Fruit fly (Drosophila melanogaster) whole organism, adult: ENCODE results near the gene kni.

Experiments
- CG11617 ChIP-seq: fragments of 200-800 bp; sonication (Bioruptor generic); optimal IDR thresholded peaks from 2 replicates; lab custom pipeline; 2017; ENCODE audit warnings: mild to moderate bottlenecking, missing biosample characterization, missing genetic modification reagents, missing genetic modification characterization
- CG12768 ChIP-seq: fragments of 200-800 bp; sonication (Bioruptor generic); optimal IDR thresholded peaks from 2 replicates; lab custom pipeline; 2017; ENCODE audit warnings: missing biosample characterization, missing genetic modification characterization, mild to moderate bottlenecking, moderate library complexity, missing genetic modification reagents
- CG14711 ChIP-seq: fragments of 200-800 bp; sonication (Bioruptor generic); optimal IDR thresholded peaks from 2 replicates; lab custom pipeline; 2018; ENCODE audit warnings: missing biosample characterization, mild to moderate bottlenecking, missing genetic modification characterization, moderate library complexity
- CG1620 ChIP-seq: fragments of 200-800 bp; sonication (Bioruptor generic); optimal IDR thresholded peaks from 2 replicates; lab custom pipeline; 2016; ENCODE audit warnings: missing biosample characterization, missing genetic modification characterization
- CG33017 ChIP-seq: fragments of 200-800 bp; sonication (Bioruptor generic); optimal IDR thresholded peaks from 2 replicates; lab custom pipeline; 2018; ENCODE audit warnings: missing biosample characterization, mild to moderate bottlenecking, missing genetic modification characterization, moderate library complexity
- CG5204 ChIP-seq: fragments of 200-800 bp; sonication (Bioruptor generic); optimal IDR thresholded peaks from 2 replicates; lab custom pipeline; 2016; ENCODE audit warnings: missing biosample characterization, missing genetic modification characterization
- CG7045 ChIP-seq: fragments of 200-800 bp; sonication (Bioruptor generic); optimal IDR thresholded peaks from 2 replicates; lab custom pipeline; 2017; ENCODE audit warnings: missing biosample characterization, mild to moderate bottlenecking, missing genetic modification characterization
- CG7101 ChIP-seq: fragments of 200-800 bp; sonication (Bioruptor generic); optimal IDR thresholded peaks from 2 replicates; lab custom pipeline; 2018; ENCODE audit warnings: missing biosample characterization, mild to moderate bottlenecking, missing genetic modification characterization, moderate library complexity
- Clk ChIP-seq: fragments of 200-800 bp; sonication (Bioruptor generic); optimal IDR thresholded peaks from 2 replicates; lab custom pipeline; 2017; ENCODE audit warnings: missing biosample characterization, missing genetic modification characterization
- Crg-1 ChIP-seq: fragments of 200-800 bp; sonication (Bioruptor generic); optimal IDR thresholded peaks from 2 replicates; lab custom pipeline; 2016; ENCODE audit warnings: missing biosample characterization, missing genetic modification characterization
- Hr96 ChIP-seq: fragments of 200-800 bp; sonication (Bioruptor generic); optimal IDR thresholded peaks from 2 replicates; lab custom pipeline; 2016; ENCODE audit warnings: missing biosample characterization, missing genetic modification characterization
- Mnt ChIP-seq: fragments of 200-800 bp; sonication (Bioruptor generic); optimal IDR thresholded peaks from 2 replicates; lab custom pipeline; 2016; ENCODE audit warnings: missing biosample characterization, mild to moderate bottlenecking, missing genetic modification characterization
- bab1 ChIP-seq: fragments of 200-800 bp; sonication (Bioruptor generic); optimal IDR thresholded peaks from 3 replicates; lab custom pipeline; 2019; ENCODE audit warnings: missing biosample characterization, mild to moderate bottlenecking, missing genetic modification characterization, moderate library complexity
- cic ChIP-seq: fragments of 200-800 bp; sonication (Bioruptor generic); optimal IDR thresholded peaks from 2 replicates; lab custom pipeline; 2017; ENCODE audit warnings: missing biosample characterization, mild to moderate bottlenecking, missing genetic modification characterization, moderate library complexity
- cnc ChIP-seq, 2 experiments: fragments of >200 bp; optimal IDR thresholded peaks; 2 replicates each; lab custom pipeline; 2017
- kay ChIP-seq: fragments of 200-800 bp; sonication (Bioruptor generic); peaks from one replicate; lab custom pipeline; 2016; ENCODE audit warnings: missing biosample characterization, missing genetic modification characterization, borderline replicate concordance
- ovo ChIP-seq: fragments of 200-800 bp; sonication (Bioruptor generic); optimal IDR thresholded peaks from 2 replicates; lab custom pipeline; 2016; ENCODE audit warnings: missing biosample characterization, missing genetic modification characterization
- pad ChIP-seq: fragments of 200-800 bp; sonication (Bioruptor generic); optimal IDR thresholded peaks from 3 replicates; lab custom pipeline; 2017; ENCODE audit warnings: missing biosample characterization, missing genetic modification characterization, mild to moderate bottlenecking, moderate library complexity, missing genetic modification reagents
- tj ChIP-seq: fragments of 200-800 bp; sonication (Bioruptor generic); optimal IDR thresholded peaks from 3 replicates; lab custom pipeline; 2017; ENCODE audit warnings: missing biosample characterization, mild to moderate bottlenecking, missing genetic modification characterization, moderate library complexity
- toe ChIP-seq: fragments of 200-800 bp; sonication (Bioruptor generic); optimal IDR thresholded peaks from 2 replicates; lab custom pipeline; 2016; ENCODE audit warnings: missing biosample characterization, missing genetic modification characterization

Gene kni

DNA sequence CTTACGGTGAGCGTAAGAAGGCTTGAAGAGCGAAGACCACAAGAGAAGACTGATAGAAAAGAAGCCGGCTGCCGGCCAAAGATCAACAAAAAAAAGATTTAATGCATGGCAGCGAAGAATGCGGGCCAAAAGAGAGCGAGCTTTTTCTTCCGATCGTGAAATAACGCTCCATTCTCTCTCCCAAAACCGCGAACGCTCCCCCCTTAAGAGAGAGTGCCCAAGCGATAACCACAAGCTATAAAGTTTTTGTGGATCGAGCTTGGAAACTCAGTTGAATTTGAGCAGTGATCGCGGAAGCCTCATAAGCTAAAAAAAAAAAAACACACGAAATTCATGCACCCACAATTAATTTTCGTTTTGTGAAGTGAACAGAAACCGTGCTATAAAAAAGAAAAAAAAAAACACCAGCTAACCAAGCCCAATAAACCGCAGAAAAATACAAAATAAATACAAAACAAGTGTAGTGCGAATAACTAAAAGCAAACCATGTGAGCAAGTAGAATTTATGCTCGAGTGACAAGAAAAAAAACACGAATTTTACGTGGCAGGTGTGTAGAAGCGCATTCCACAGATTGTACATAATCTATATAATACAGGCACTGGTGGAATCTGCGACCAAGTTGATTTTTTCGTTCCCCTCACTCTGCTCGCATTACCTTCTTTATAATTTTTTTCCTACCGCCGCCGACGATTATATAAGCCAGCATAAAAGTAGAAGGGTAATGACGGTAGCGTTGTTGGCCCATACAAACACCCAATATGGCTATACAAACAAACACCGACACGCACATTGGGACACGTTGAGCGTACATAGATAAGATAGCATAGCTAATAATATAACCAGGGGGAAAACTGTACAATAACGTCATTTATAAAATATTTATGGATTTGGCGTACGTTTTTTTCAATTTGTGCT lies 35.4 kb upstream of the kni start, which contains the start of gene CG13252:
TSS of gene CG13252 (plus strand) at position 269 of the 916 bp plus-strand sequence.
- TF ChIP-seq CG12768, result peak; percentile 48
- TF ChIP-seq toe, result peak; percentile 27
- TF ChIP-seq CG11617 (GFP tag; lab: Kevin White, UChicago), result no peak
- no peak for TF ChIP-seq CG14711 (tag; lab: Kevin White, UChicago)
- peak; percentile 1 for TF ChIP-seq bab1
- TF ChIP-seq tj (GFP tag; lab: Kevin White, UChicago), result peak; percentile 32
- peak; percentile 48 for TF ChIP-seq kay (GFP tag; lab: Kevin White, UChicago)
- peak; percentile 4 for TF ChIP-seq CG33017 (tag; lab: Kevin White, UChicago)
- peak; percentile 27 for TF ChIP-seq Mnt (GFP tag; lab: Kevin White, UChicago)

DNA sequence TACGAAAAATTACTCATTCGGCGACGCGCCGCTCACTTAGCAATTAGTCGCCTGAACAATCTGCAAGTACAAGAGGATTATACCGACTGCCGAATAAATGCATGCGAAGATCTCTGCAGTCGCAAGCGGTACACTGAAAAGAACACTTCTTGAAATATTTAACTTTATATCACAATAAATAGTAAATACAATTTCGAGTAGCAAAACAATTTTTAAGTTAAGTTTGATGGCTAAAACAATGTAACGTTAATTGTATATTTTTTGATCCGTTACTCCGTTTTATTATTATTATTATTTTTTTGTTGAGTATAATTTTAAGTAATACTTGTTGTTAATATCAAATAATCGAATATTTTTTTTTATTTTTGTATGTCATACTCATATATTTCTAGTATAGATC lies 34.2 kb upstream of the kni start:
- TF ChIP-seq CG33017 (tag; lab: Kevin White, UChicago) (no peak), cic (GFP tag; lab: Kevin White, UChicago) (no peak), kay (GFP tag; lab: Kevin White, UChicago) (no peak), cnc (optimal IDR thresholded peaks at IDR 0.05; lab: Kevin White, UChicago) (no peak), Clk (GFP tag; lab: Kevin White, UChicago) (no peak), CG7101 (no peak), pad (GFP tag; lab: Kevin White, UChicago) (no peak), CG12768 (no peak), Crg-1 (GFP tag; lab: Kevin White, UChicago) (no peak), ovo (GFP tag; lab: Kevin White, UChicago) (no peak), CG14711 (tag; lab: Kevin White, UChicago) (no peak), CG1620 (GFP tag; lab: Kevin White, UChicago) (no peak), tj (GFP tag; lab: Kevin White, UChicago) (no peak), Mnt (GFP tag; lab: Kevin White, UChicago) (no peak)

DNA sequence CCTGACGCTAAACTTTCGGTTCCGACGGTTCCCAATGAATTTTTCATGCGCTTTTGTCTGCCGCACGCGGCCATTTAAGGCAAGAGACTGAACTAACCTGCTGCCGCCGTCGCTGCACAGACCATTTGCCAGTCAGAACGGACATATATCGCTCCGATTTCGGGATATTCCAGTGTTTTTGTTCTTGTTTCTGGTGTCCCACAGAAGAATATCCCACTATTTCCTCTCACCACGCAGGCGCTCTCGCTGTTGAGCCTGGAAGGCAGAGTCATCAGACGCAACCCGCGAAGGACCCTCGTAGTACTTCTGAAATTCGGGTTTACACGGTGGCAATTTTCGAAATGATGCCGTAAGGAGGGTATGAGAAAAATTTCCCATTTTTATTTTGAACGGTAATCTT lies 23.9 kb upstream of the kni start, which contains the start of gene cmpy:
TSS of gene cmpy (minus strand) at position 101 of the 400 bp plus-strand sequence.
- no peak for TF ChIP-seq cnc (optimal IDR thresholded peaks at IDR 0.05; lab: Kevin White, UChicago)

DNA sequence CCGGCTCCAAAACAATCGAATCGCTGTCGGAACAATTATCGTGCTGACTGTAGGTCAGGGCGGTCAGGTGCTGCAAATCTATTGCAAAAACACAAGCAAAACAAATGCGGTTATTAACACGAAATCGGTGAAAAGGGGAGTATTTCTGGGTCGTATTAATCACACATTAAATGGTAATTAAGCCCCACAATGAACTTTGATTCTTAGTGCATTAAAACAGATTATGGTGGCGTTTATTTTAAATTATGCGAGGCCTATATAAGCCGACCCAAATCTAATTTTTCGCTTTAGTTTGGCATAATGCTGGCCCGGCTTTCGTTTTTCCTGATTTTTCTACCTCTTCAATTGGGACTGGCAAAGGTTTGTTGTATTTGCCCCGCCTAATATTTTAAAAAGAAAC lies 18.6 kb upstream of the kni start, which contains the start of gene CG34260:
TSS of gene CG34260 (plus strand) at position 301 of the 400 bp plus-strand sequence.
- TF ChIP-seq CG5204 (no peak), CG12768 (no peak), toe (no peak), CG33017 (tag; lab: Kevin White, UChicago) (no peak), Clk (GFP tag; lab: Kevin White, UChicago) (no peak)

DNA sequence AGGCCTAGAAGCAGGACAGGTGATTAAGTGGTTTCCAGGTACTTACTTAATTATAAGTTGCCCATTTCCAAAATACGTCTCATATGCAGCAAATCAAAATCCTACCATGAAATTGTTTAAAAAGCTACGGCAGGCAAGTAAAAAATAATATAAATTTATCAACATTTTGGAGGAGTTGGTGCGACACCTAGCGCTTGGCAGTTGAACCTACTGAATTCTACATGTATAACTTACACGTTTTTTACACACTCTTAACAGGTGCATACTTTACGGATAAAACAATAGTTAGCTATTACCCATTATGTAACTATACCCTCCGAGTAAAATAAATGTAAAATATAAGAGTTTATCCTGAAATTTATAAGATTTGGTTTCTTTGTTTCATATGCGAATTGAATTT lies 16.2 kb upstream of the kni start:
- peak; percentile 16 for TF ChIP-seq CG1620 (GFP tag; lab: Kevin White, UChicago)
- TF ChIP-seq ovo (GFP tag; lab: Kevin White, UChicago), result peak; percentile 6
- TF ChIP-seq CG5204, result peak; percentile 22
- no peak for TF ChIP-seq Hr96 (GFP tag; lab: Kevin White, UChicago)
- TF ChIP-seq cic (GFP tag; lab: Kevin White, UChicago), result no peak
- no peak for TF ChIP-seq Crg-1 (GFP tag; lab: Kevin White, UChicago)
- TF ChIP-seq CG11617 (GFP tag; lab: Kevin White, UChicago), result no peak
- TF ChIP-seq bab1, result peak; percentile 56

DNA sequence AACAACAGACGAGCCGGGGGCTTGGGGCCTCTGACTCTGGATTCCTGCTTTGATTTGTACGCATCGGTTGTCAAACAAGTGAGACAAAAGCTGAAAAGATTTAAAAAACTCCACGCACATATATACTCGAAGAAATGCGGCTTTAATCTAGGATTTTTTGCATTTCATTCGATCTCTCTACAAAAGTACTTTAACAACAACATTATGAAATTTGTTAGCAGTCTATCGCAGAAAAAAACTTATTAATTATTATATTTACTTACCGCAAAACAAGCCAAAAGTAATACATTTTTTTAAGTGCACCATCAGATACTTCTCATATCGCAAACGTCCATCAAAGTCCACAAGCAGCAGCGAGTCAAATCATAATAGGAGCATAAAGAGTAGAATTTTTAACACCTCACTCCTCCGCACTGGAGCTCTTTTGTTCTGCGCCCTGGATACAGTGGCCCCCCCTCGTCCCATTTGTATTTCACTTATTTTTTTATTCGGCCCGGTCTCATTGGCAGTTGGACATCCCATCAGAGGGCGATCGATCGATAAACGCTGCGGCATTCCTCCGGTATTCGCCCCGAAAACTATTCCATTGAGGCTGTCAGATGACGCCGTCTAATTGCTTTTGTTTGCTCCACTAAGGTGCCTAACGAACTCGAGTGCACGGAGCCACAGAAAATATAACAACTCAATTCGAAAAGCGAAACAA lies 15.4 kb upstream of the kni start:
- TF ChIP-seq ovo (GFP tag; lab: Kevin White, UChicago) (no peak), CG1620 (GFP tag; lab: Kevin White, UChicago) (no peak), CG7101 (no peak), CG33017 (tag; lab: Kevin White, UChicago) (no peak), cic (GFP tag; lab: Kevin White, UChicago) (no peak), cnc (optimal IDR thresholded peaks at IDR 0.05; lab: Kevin White, UChicago) (no peak), bab1 (no peak), toe (no peak), kay (GFP tag; lab: Kevin White, UChicago) (no peak), tj (GFP tag; lab: Kevin White, UChicago) (no peak), CG5204 (no peak), Hr96 (GFP tag; lab: Kevin White, UChicago) (no peak), CG11617 (GFP tag; lab: Kevin White, UChicago) (no peak), CG12768 (no peak)

DNA sequence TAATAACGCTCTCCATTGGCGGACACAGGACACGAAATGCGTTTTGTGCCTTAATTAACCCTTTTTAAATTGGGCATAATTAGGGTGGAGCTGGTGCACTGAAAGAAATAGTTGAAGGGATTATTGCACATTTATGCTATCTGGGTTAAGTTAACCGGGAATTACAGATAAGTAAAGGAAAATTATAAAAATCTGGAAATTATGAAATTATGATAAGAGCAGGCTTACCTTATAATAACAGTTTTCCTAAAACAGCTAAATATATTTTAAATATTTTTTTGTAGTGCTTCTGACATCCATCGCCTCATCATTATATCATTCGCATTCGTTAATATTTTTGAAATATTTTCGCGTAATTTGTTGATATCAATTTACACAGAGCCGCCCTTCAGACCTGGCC lies 12.0 kb upstream of the kni start:
- no peak for TF ChIP-seq Hr96 (GFP tag; lab: Kevin White, UChicago)
- TF ChIP-seq CG33017 (tag; lab: Kevin White, UChicago), result no peak
- no peak for TF ChIP-seq CG5204
- no peak for TF ChIP-seq CG11617 (GFP tag; lab: Kevin White, UChicago)
- TF ChIP-seq toe, result no peak
- no peak for TF ChIP-seq pad (GFP tag; lab: Kevin White, UChicago)
- no peak for TF ChIP-seq Clk (GFP tag; lab: Kevin White, UChicago)
- no peak for TF ChIP-seq cic (GFP tag; lab: Kevin White, UChicago)
- no peak for TF ChIP-seq CG7045 (GFP tag; lab: Kevin White, UChicago)
